Worm (Caenorhabditis elegans) whole organism, young adult: ENCODE results near the gene rack-1.

Source experiments
- B0336.3 ChIP-seq: fragments of 200-800 bp; sonication (Bioruptor generic); IDR thresholded peaks from 2 replicates; pipeline ENCODE4 v1.3.6; 2022; ENCODE audit warnings: missing genetic modification characterization, missing compliant biosample characterization
- Y53G8AR.9 ChIP-seq: fragments of 200-800 bp; sonication (Bioruptor generic); conservative IDR thresholded peaks from 2 replicates; pipeline ENCODE4 v1.3.6; 2022; ENCODE audit warnings: missing genetic modification reagents, missing genetic modification characterization, missing compliant biosample characterization
- ZK185.1 ChIP-seq: sonication (generic microtip); optimal IDR thresholded peaks from 2 replicates; lab custom pipeline; 2016; ENCODE audit warnings: mild to moderate bottlenecking, missing genetic modification characterization, missing compliant biosample characterization; ENCODE audit not compliant: poor library complexity, severe bottlenecking
- chd-7 ChIP-seq: sonication (generic microtip); optimal IDR thresholded peaks from 2 replicates; lab custom pipeline; 2016; ENCODE audit warnings: mild to moderate bottlenecking, missing genetic modification characterization, moderate library complexity, missing compliant biosample characterization
- hmg-20 ChIP-seq: fragments of 200-800 bp; sonication (Bioruptor generic); IDR thresholded peaks from 2 replicates; pipeline ENCODE4 v1.3.6; 2022; ENCODE audit warnings: missing genetic modification reagents, missing genetic modification characterization, missing compliant biosample characterization
- sptf-2 ChIP-seq: fragments of 200-800 bp; sonication (Bioruptor generic); optimal IDR thresholded peaks from 2 replicates; lab custom pipeline; 2018; ENCODE audit warnings: mild to moderate bottlenecking, missing genetic modification characterization, missing compliant biosample characterization
- unc-62 ChIP-seq: fragments of 150-350 bp; optimal IDR thresholded peaks from 2 replicates; lab custom pipeline; 2014; ENCODE audit warnings: missing biosample characterization, missing genetic modification reagents, missing genetic modification characterization

- TF ChIP-seq unc-62 (GFP tag; lab: Kevin White, UChicago) (no peak), ZK185.1 (tag; lab: Kevin White, UChicago) (no peak), sptf-2 (GFP tag; lab: Kevin White, UChicago) (no peak), B0336.3 (GFP tag; lab: Robert Waterston, UW) (no peak), Y53G8AR.9 (no peak), chd-7 (tag; lab: Kevin White, UChicago) (no peak), hmg-20 (GFP tag; lab: Robert Waterston, UW) (no peak)
Measured at ce11 chrIV:10174328-10174727, 2.2 kb upstream of the rack-1 start, which contains the start of gene pxf-1.
